Fruit fly (Drosophila melanogaster): Measurements from ENCODE around the gene CG14852.

The CG14852 gene

dm6 chr3R:14577803-14578493 is 12.2 kb downstream of the CG14852 start (continued):
- TF ChIP-seq H15 (GFP tag; IDR thresholded peaks at IDR 0.05) (0 out of 3 replicates have a peak, but pooled peaks have one; percentile 9), CG10979 (tag; optimal IDR thresholded peaks at IDR 0.05) (peak; percentile 14), CG2678 (tag; optimal IDR thresholded peaks at IDR 0.05) (peak; percentile 50), ato (GFP tag; IDR thresholded peaks at IDR 0.05; ENCODE audit: partially characterized antibody) (no peak), CG32772 (GFP tag; IDR thresholded peaks at IDR 0.05) (0 out of 2 replicates have a peak, but pooled peaks have one; percentile 27), CG3726 (GFP tag; IDR thresholded peaks at IDR 0.05) (no peak), nmo (GFP tag; optimal IDR thresholded peaks at IDR 0.05) (peak; percentile 46)

dm6 chr3R:14580045-14580579 is 14.4 kb downstream of the CG14852 start:
- TF ChIP-seq disco-r (GFP tag; optimal IDR thresholded peaks at IDR 0.05) (no peak), Trl (optimal IDR thresholded peaks at IDR 0.05) (peak; percentile 64 to 78), Trl (GFP tag; optimal IDR thresholded peaks at IDR 0.05) (no peak), sd (tag; optimal IDR thresholded peaks at IDR 0.05) (peak; percentile 70), CG3163 (GFP tag; optimal IDR thresholded peaks at IDR 0.05) (peak; percentile 88), pnt (GFP tag; optimal IDR thresholded peaks at IDR 0.05) (no peak), CG17802 (tag; optimal IDR thresholded peaks at IDR 0.05) (no peak)

dm6 chr3R:14586480-14587443 is 21.0 kb downstream of the CG14852 start:
- TF ChIP-seq CG1602 (GFP tag; optimal IDR thresholded peaks at IDR 0.05) (peak; percentile 11), nom (GFP tag; optimal IDR thresholded peaks at IDR 0.05) (no peak), CG3065 (GFP tag; optimal IDR thresholded peaks at IDR 0.05) (no peak), Mrtf (GFP tag; IDR thresholded peaks at IDR 0.05) (no peak), Deaf1 (tag; optimal IDR thresholded peaks at IDR 0.05) (no peak), CG12155 (GFP tag; optimal IDR thresholded peaks at IDR 0.05) (no peak), ewg (GFP tag; optimal IDR thresholded peaks at IDR 0.05) (no peak), CG13775 (GFP tag; optimal IDR thresholded peaks at IDR 0.05) (no peak), wor (GFP tag; IDR thresholded peaks at IDR 0.05) (no peak), pzg (GFP tag; optimal IDR thresholded peaks at IDR 0.05) (no peak), CG8478 (optimal IDR thresholded peaks at IDR 0.05) (no peak), CG30431 (GFP tag; optimal IDR thresholded peaks at IDR 0.05) (no peak), dimm (GFP tag; IDR thresholded peaks at IDR 0.05) (no peak), CG10267 (tag; optimal IDR thresholded peaks at IDR 0.05) (peak; percentile 9), inv (GFP tag; IDR thresholded peaks at IDR 0.05; ENCODE audit: partially characterized antibody) (no peak), CG30403 (GFP tag; optimal IDR thresholded peaks at IDR 0.05) (peak; percentile 22), CG9876 (GFP tag; optimal IDR thresholded peaks at IDR 0.05) (no peak), ro (GFP tag; IDR thresholded peaks at IDR 0.05) (no peak), sd (tag; optimal IDR thresholded peaks at IDR 0.05) (no peak), CG7745 (tag; optimal IDR thresholded peaks at IDR 0.05) (no peak), pnt (GFP tag; optimal IDR thresholded peaks at IDR 0.05) (no peak), CG13894 (tag; optimal IDR thresholded peaks at IDR 0.05) (no peak), twi (tag; optimal IDR thresholded peaks at IDR 0.05) (peak; percentile 98), Ravus (GFP tag; IDR thresholded peaks at IDR 0.05) (no peak), p53 (GFP tag; optimal IDR thresholded peaks at IDR 0.05) (no peak), CG14667 (GFP tag; IDR thresholded peaks at IDR 0.05) (no peak), CG7357 (GFP tag; IDR thresholded peaks at IDR 0.05) (no peak), CG4404 (GFP tag; IDR thresholded peaks at IDR 0.05) (peak; percentile 45), BtbVII (GFP tag; optimal IDR thresholded peaks at IDR 0.05) (no peak), Dp (GFP tag; optimal IDR thresholded peaks at IDR 0.05) (no peak), Sry-δ (GFP tag; optimal IDR thresholded peaks at IDR 0.05) (no peak), CTCF (GFP tag; optimal IDR thresholded peaks at IDR 0.05) (no peak), nmo (GFP tag; optimal IDR thresholded peaks at IDR 0.05) (peak; percentile 32), Spps (tag; optimal IDR thresholded peaks at IDR 0.05) (no peak)

Data from whole organism, embryonic.